Fruit fly (Drosophila melanogaster): Measurements from ENCODE around the gene Ubc2.

DNA sequence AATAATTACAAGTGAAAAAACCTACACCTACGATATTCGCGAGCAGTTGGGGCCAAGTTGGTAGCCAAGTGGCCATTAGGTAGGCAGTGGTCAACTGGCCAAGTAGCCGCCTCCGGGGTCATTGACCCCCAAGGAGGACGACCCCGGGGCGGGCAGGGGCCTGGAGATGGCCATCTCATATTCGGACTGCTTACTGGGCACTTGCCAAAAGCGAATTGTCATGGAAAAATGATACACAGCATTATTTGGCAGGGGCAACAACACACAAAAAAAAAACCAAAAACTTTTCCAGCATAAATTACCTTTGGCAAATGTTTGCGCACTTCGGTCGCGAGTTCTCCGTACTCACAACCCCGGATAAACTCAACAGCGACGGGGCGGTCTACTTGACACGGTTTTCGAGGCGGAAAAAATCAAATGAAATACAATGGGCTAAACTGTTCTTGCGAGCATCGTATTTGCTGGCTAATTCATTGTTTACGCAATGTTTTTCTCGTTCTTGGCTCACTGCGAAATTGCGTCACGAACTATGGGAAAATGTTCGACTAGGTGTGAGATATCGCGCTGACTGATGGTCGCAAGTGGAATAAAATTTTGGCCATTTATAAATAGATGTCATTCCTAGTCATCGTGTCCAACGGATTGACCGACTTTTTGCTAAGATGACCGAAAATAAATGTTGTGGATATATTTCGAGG, 16.7 kb downstream of the Ubc2 start:
- no peak for TF ChIP-seq psq (optimal IDR thresholded peaks at IDR 0.05)
- peak in 1 of 2 experiments; percentile 44 for TF ChIP-seq EcR (GFP tag; optimal IDR thresholded peaks at IDR 0.05)
- no peak for TF ChIP-seq usp (GFP tag; optimal IDR thresholded peaks at IDR 0.05)
- no peak for TF ChIP-seq CG8478 (optimal IDR thresholded peaks at IDR 0.05)
- no peak for TF ChIP-seq pan (optimal IDR thresholded peaks at IDR 0.05)
- no peak for TF ChIP-seq Dll (optimal IDR thresholded peaks at IDR 0.05)
